Worm (Caenorhabditis elegans): Measurements from ENCODE around the gene dnc-4.

The dnc-4 gene

ce11 chrIV:8066598-8066997 is 47.0 kb upstream of the dnc-4 start:
- peak; percentile 76 for TF ChIP-seq unc-55 (GFP tag; optimal IDR thresholded peaks at IDR 0.05)
- TF ChIP-seq elt-1 (tag; optimal IDR thresholded peaks at IDR 0.05) = no peak
- TF ChIP-seq nhr-23 (tag; optimal IDR thresholded peaks at IDR 0.05) = no peak
- TF ChIP-seq lsy-2 (tag; optimal IDR thresholded peaks at IDR 0.05) = peak in 1 of 2 experiments; percentile 48
- no peak for TF ChIP-seq ama-1 (optimal IDR thresholded peaks at IDR 0.05)
- no peak for TF ChIP-seq sma-3 (GFP tag; optimal IDR thresholded peaks at IDR 0.05)
- TF ChIP-seq skn-1 (tag; optimal IDR thresholded peaks at IDR 0.05) = no peak
- TF ChIP-seq mab-5 (tag; optimal IDR thresholded peaks at IDR 0.05) = no peak
- no peak for TF ChIP-seq nhr-77 (tag; optimal IDR thresholded peaks at IDR 0.05)
- TF ChIP-seq dmd-4 (tag; optimal IDR thresholded peaks at IDR 0.05) = no peak
- TF ChIP-seq crh-2 (tag; optimal IDR thresholded peaks at IDR 0.05) = no peak
- no peak for TF ChIP-seq blmp-1 (tag; optimal IDR thresholded peaks at IDR 0.05; ENCODE audit: insufficient read depth)
- TF ChIP-seq ztf-4 (tag; optimal IDR thresholded peaks at IDR 0.05) = no peak
- TF ChIP-seq sem-4 (tag; optimal IDR thresholded peaks at IDR 0.05) = peak; percentile 69
- TF ChIP-seq gmeb-1 (tag; optimal IDR thresholded peaks at IDR 0.05) = no peak
- no peak for TF ChIP-seq ztf-1 (GFP tag; conservative IDR thresholded peaks at IDR 0.05)
- no peak for TF ChIP-seq nhr-11 (tag; optimal IDR thresholded peaks at IDR 0.05)
- no peak for TF ChIP-seq peb-1 (tag; optimal IDR thresholded peaks at IDR 0.05)
- TF ChIP-seq ceh-16 (tag; optimal IDR thresholded peaks at IDR 0.05) = no peak
- peak; percentile 22 for TF ChIP-seq nhr-25 (tag; optimal IDR thresholded peaks at IDR 0.05)
- peak; percentile 12 for TF ChIP-seq lin-13 (GFP tag; optimal IDR thresholded peaks at IDR 0.05)
- peak; percentile 33 for TF ChIP-seq C34F6.9 (tag; optimal IDR thresholded peaks at IDR 0.05)
- TF ChIP-seq alr-1 (tag; optimal IDR thresholded peaks at IDR 0.05) = no peak
- no peak for TF ChIP-seq lin-11 (tag; optimal IDR thresholded peaks at IDR 0.05)
- no peak for TF ChIP-seq mdl-1 (tag; optimal IDR thresholded peaks at IDR 0.05)
- TF ChIP-seq egl-27 (tag; optimal IDR thresholded peaks at IDR 0.05) = no peak
- no peak for TF ChIP-seq mbf-1 (tag; optimal IDR thresholded peaks at IDR 0.05)
- peak; percentile 77 for TF ChIP-seq nhr-129 (tag; optimal IDR thresholded peaks at IDR 0.05)
- TF ChIP-seq nhr-10 (tag; optimal IDR thresholded peaks at IDR 0.05) = no peak
- TF ChIP-seq zag-1 (tag; optimal IDR thresholded peaks at IDR 0.05) = peak; percentile 38
- TF ChIP-seq elt-3 (tag; optimal IDR thresholded peaks at IDR 0.05) = no peak
- no peak for TF ChIP-seq nhr-21 (tag; optimal IDR thresholded peaks at IDR 0.05)
- TF ChIP-seq lin-39 (tag; optimal IDR thresholded peaks at IDR 0.05) = no peak
- TF ChIP-seq R02D3.7 (tag; optimal IDR thresholded peaks at IDR 0.05) = no peak
- TF ChIP-seq fos-1 (tag; optimal IDR thresholded peaks at IDR 0.05) = no peak
- TF ChIP-seq snpc-4 (tag; optimal IDR thresholded peaks at IDR 0.05) = peak; percentile 3
- TF ChIP-seq nhr-6 (tag; optimal IDR thresholded peaks at IDR 0.05) = no peak
- no peak for TF ChIP-seq ceh-82 (tag; optimal IDR thresholded peaks at IDR 0.05)
- no peak for TF ChIP-seq nhr-237 (tag; optimal IDR thresholded peaks at IDR 0.05)
- TF ChIP-seq Y55F3AM.14 (GFP tag; optimal IDR thresholded peaks at IDR 0.05) = peak; percentile 26
- TF ChIP-seq ZK546.5 (tag; optimal IDR thresholded peaks at IDR 0.05) = no peak
- TF ChIP-seq unc-62 (GFP tag; optimal IDR thresholded peaks at IDR 0.05) = no peak
- TF ChIP-seq unc-39 (tag; optimal IDR thresholded peaks at IDR 0.05) = no peak
- TF ChIP-seq aly-2 (tag; optimal IDR thresholded peaks at IDR 0.05) = no peak
- TF ChIP-seq nhr-12 (tag; optimal IDR thresholded peaks at IDR 0.05) = no peak
- TF ChIP-seq sma-9 (GFP tag; optimal IDR thresholded peaks at IDR 0.05) = peak; percentile 40
- TF ChIP-seq sma-9 (tag; optimal IDR thresholded peaks at IDR 0.05) = no peak
- no peak for TF ChIP-seq ztf-11 (tag; optimal IDR thresholded peaks at IDR 0.05)
- TF ChIP-seq F13H6.1 (tag; optimal IDR thresholded peaks at IDR 0.05) = peak; percentile 51

- no peak for TF ChIP-seq snpc-4 (tag; optimal IDR thresholded peaks at IDR 0.05)
- no peak for TF ChIP-seq nhr-23 (tag; optimal IDR thresholded peaks at IDR 0.05)
- TF ChIP-seq dmd-4 (tag; optimal IDR thresholded peaks at IDR 0.05) = no peak
- no peak for TF ChIP-seq lin-11 (tag; optimal IDR thresholded peaks at IDR 0.05)
- TF ChIP-seq fos-1 (tag; optimal IDR thresholded peaks at IDR 0.05) = no peak
- no peak for TF ChIP-seq aly-2 (tag; optimal IDR thresholded peaks at IDR 0.05)
- TF ChIP-seq ama-1 (optimal IDR thresholded peaks at IDR 0.05) = no peak
- no peak for TF ChIP-seq unc-39 (tag; optimal IDR thresholded peaks at IDR 0.05)
- no peak for TF ChIP-seq nhr-10 (tag; optimal IDR thresholded peaks at IDR 0.05)
- TF ChIP-seq nhr-21 (tag; optimal IDR thresholded peaks at IDR 0.05) = no peak
- no peak for TF ChIP-seq nhr-77 (tag; optimal IDR thresholded peaks at IDR 0.05)
- no peak for TF ChIP-seq lin-39 (tag; optimal IDR thresholded peaks at IDR 0.05)
- no peak for TF ChIP-seq unc-62 (GFP tag; optimal IDR thresholded peaks at IDR 0.05)
Observed at ce11 chrIV:8062359-8062758, 42.8 kb upstream of the dnc-4 start, which contains the start of gene sax-7. Gene sax-7 (plus strand): TSS chrIV:8062659.
